Fruit fly (Drosophila melanogaster) whole organism, embryonic: ENCODE results near the gene Cad88C.
A peak's percentile ranks its signal among the peaks of the same experiment; 100 is the strongest.

Experiments used
- Abd-B ChIP-seq: fragments of 200-800 bp; sonication (Bioruptor generic); optimal IDR thresholded peaks from 2 replicates; lab custom pipeline; 2018; ENCODE audit warnings: missing biosample characterization, mild to moderate bottlenecking, missing genetic modification characterization, moderate library complexity
- Lpt ChIP-seq: fragments of >200 bp; optimal IDR thresholded peaks from 2 replicates; lab custom pipeline; 2018; ENCODE audit warnings: missing biosample characterization, missing genetic modification characterization
- PHDP ChIP-seq: fragments of 200-800 bp; sonication (Bioruptor generic); optimal IDR thresholded peaks from 3 replicates; lab custom pipeline; 2018; ENCODE audit warnings: missing biosample characterization, mild to moderate bottlenecking, missing genetic modification characterization, moderate library complexity
- ind ChIP-seq: fragments of 200-800 bp; sonication (Bioruptor generic); optimal IDR thresholded peaks from 3 replicates; lab custom pipeline; 2016; ENCODE audit warnings: missing biosample characterization, missing genetic modification characterization
- ken ChIP-seq: fragments of 200-800 bp; sonication (Bioruptor generic); IDR thresholded peaks from 3 replicates; pipeline ENCODE4 v1.3.6; 2022; ENCODE audit warnings: missing biosample characterization, missing genetic modification characterization
- org-1 ChIP-seq: fragments of 200-800 bp; sonication (Bioruptor generic); optimal IDR thresholded peaks from 2 replicates; lab custom pipeline; 2017; ENCODE audit warnings: missing biosample characterization, missing genetic modification characterization

dm6 chr3R:14590753-14591535 lies 39.3 kb upstream of the Cad88C start:
- peak; percentile 59 for TF ChIP-seq ind (GFP tag; lab: Kevin White, UChicago)
- TF ChIP-seq org-1 (GFP tag; lab: Kevin White, UChicago), result peak; percentile 79
- TF ChIP-seq Abd-B (GFP tag; lab: Kevin White, UChicago), result peak; percentile 79
- no peak for TF ChIP-seq Lpt
- 0 out of 3 replicates have a peak, but pooled peaks have one; percentile 47 for TF ChIP-seq ken (GFP tag; lab: Robert Waterston, UW)
- peak; percentile 78 for TF ChIP-seq PHDP (tag; lab: Kevin White, UChicago)
